Worm (Caenorhabditis elegans): ENCODE data around the gene lir-3.

lir-3 gene

DNA sequence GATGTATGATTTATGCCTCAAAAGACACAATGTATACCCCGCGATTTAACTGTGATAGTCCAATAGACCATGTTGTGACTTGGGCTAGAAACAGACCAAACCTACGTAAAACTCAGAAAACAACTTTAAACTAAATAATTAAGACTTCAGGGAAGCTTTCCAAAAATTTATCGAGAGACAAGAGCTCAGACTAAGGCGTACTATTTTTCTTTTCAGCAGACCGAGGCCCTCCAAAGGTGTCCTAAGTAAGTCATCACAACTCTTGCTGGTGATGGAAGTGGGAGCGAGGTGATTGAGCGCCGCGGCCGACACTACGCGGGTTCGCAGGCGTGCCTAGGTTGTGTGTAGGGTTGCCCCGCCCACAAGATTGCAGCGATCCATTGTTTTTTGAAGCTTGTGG, 17.6 kb downstream of the lir-3 start (continued):
- TF ChIP-seq T26A5.8 (tag; optimal IDR thresholded peaks at IDR 0.05) (peak; percentile 58), nhr-120 (GFP tag; IDR thresholded peaks at IDR 0.05) (no peak), ets-4 (GFP tag; optimal IDR thresholded peaks at IDR 0.05) (peak; percentile 4), F22D6.2 (tag; optimal IDR thresholded peaks at IDR 0.05) (no peak), K11D2.4 (GFP tag; IDR thresholded peaks at IDR 0.05) (0 out of 2 replicates have a peak, but pooled peaks have one; percentile 26), bed-2 (GFP tag; IDR thresholded peaks at IDR 0.05) (peak; percentile 83), madf-3 (GFP tag; IDR thresholded peaks at IDR 0.05) (no peak), hlh-26 (GFP tag; conservative IDR thresholded peaks at IDR 0.05) (no peak), mes-4 (tag; optimal IDR thresholded peaks at IDR 0.05) (peak; percentile 74), lsl-1 (GFP tag; optimal IDR thresholded peaks at IDR 0.05) (peak; percentile 80), lin-26 (GFP tag; IDR thresholded peaks at IDR 0.05) (peak; percentile 67; the same call in 1 of the 2 replicates), rpc-1 (optimal IDR thresholded peaks at IDR 0.05) (no peak), rpc-1 (tag; optimal IDR thresholded peaks at IDR 0.05) (peak; percentile 6), C17E4.6 (GFP tag; IDR thresholded peaks at IDR 0.05) (0 out of 2 replicates have a peak, but pooled peaks have one; percentile 66), ccch-3 (GFP tag; optimal IDR thresholded peaks at IDR 0.05) (no peak), egl-18 (GFP tag; IDR thresholded peaks at IDR 0.05) (no peak), Y53F4B.3 (GFP tag; IDR thresholded peaks at IDR 0.05) (no peak), nhr-90 (tag; optimal IDR thresholded peaks at IDR 0.05) (no peak), lin-54 (GFP tag; optimal IDR thresholded peaks at IDR 0.05) (peak; percentile 72), die-1 (tag; optimal IDR thresholded peaks at IDR 0.05) (peak; percentile 39), hmg-1.2 (GFP tag; IDR thresholded peaks at IDR 0.05) (peak; percentile 95), athp-1 (tag; optimal IDR thresholded peaks at IDR 0.05) (peak; percentile 78), B0035.1 (tag; optimal IDR thresholded peaks at IDR 0.05) (no peak), dox-1 (GFP tag; IDR thresholded peaks at IDR 0.05) (peak; percentile 91), repo-1 (tag; optimal IDR thresholded peaks at IDR 0.05) (peak; percentile 82), hrde-1 (tag; optimal IDR thresholded peaks at IDR 0.05; ENCODE audit: borderline replicate concordance) (peak; percentile 84), tbp1 (GFP tag; optimal IDR thresholded peaks at IDR 0.05) (peak; percentile 82), ceh-100 (GFP tag; IDR thresholded peaks at IDR 0.05) (peak; percentile 82), F49E8.2 (tag; optimal IDR thresholded peaks at IDR 0.05; ENCODE audit: insufficient read depth) (peak; percentile 89), ZK185.1 (tag; optimal IDR thresholded peaks at IDR 0.05; ENCODE audit: poor library complexity, severe bottlenecking) (peak; percentile 70)

DNA sequence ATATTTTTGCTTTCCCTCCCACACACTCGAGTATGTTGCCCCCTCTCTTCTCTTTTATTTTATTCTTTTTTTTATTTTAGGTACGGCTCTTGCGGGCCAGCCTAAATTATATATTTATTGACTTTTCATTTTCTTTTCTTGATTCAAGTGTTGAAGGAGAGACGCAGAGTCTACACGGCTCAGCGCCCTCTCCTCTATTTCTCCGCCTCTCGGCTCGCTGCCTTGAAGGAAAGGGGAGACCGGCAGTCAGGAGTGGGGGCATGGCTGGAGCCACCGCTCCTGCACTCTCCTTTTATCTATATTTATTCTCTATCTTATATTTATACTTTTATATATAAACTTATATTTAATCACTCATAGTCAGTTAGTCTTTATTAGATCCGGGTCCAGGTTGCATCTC, 18.2 kb downstream of the lir-3 start:
- TF ChIP-seq lin-35 (GFP tag; optimal IDR thresholded peaks at IDR 0.05) = no peak
- peak; percentile 89 for TF ChIP-seq zfh-2 (GFP tag; conservative IDR thresholded peaks at IDR 0.05)
- TF ChIP-seq egrh-3 (GFP tag; IDR thresholded peaks at IDR 0.05) = peak; percentile 40; the same call in 1 of the 2 replicates
- TF ChIP-seq ceh-100 (GFP tag; IDR thresholded peaks at IDR 0.05) = no peak
- peak; percentile 30; the same call in 1 of the 2 replicates for TF ChIP-seq mcd-1 (GFP tag; IDR thresholded peaks at IDR 0.05)
- no peak for TF ChIP-seq efl-1 (GFP tag; optimal IDR thresholded peaks at IDR 0.05)
- no peak for TF ChIP-seq dpff-1 (tag; optimal IDR thresholded peaks at IDR 0.05)
- TF ChIP-seq egl-44 (GFP tag; IDR thresholded peaks at IDR 0.05) = no peak
- TF ChIP-seq him-1 (tag; optimal IDR thresholded peaks at IDR 0.05) = no peak
- TF ChIP-seq die-1 (tag; optimal IDR thresholded peaks at IDR 0.05) = no peak
- no peak for TF ChIP-seq hlh-26 (GFP tag; conservative IDR thresholded peaks at IDR 0.05)
- TF ChIP-seq madf-8 (GFP tag; conservative IDR thresholded peaks at IDR 0.05) = no peak
- TF ChIP-seq ceh-58 (GFP tag; IDR thresholded peaks at IDR 0.05) = no peak
- no peak for TF ChIP-seq nfya-2 (GFP tag; IDR thresholded peaks at IDR 0.05)
- no peak for TF ChIP-seq F57C9.4 (tag; optimal IDR thresholded peaks at IDR 0.05)
- no peak; the same call in 1 of the 2 replicates for TF ChIP-seq hmg-1.2 (GFP tag; IDR thresholded peaks at IDR 0.05)
- TF ChIP-seq cebp-1 (GFP tag; IDR thresholded peaks at IDR 0.05) = no peak
- no peak for TF ChIP-seq cebp-1 (tag; optimal IDR thresholded peaks at IDR 0.05)
- TF ChIP-seq B0336.3 (GFP tag; IDR thresholded peaks at IDR 0.05) = no peak
- TF ChIP-seq F55B11.4 (tag; optimal IDR thresholded peaks at IDR 0.05; ENCODE audit: borderline replicate concordance, insufficient read depth) = no peak
- no peak for TF ChIP-seq lin-54 (GFP tag; optimal IDR thresholded peaks at IDR 0.05)
- no peak for TF ChIP-seq ceh-27 (GFP tag; optimal IDR thresholded peaks at IDR 0.05)
- no peak for TF ChIP-seq F52B5.7 (tag; optimal IDR thresholded peaks at IDR 0.05)
